Fruit fly (Drosophila melanogaster): ENCODE data around the gene Dys.

The Dys gene

dm6 chr3R:19624482-19624881 is 163.6 kb downstream of the Dys start (continued):
- TF ChIP-seq chinmo (GFP tag; IDR thresholded peaks at IDR 0.05; ENCODE audit: partially characterized antibody) (peak; percentile 75; the same call in 1 of the 4 replicates), CG13894 (tag; optimal IDR thresholded peaks at IDR 0.05) (peak; percentile 59), grn (GFP tag; optimal IDR thresholded peaks at IDR 0.05) (peak; percentile 67), CG10147 (GFP tag; optimal IDR thresholded peaks at IDR 0.05) (peak; percentile 22), CG43689 (GFP tag; IDR thresholded peaks at IDR 0.05) (no peak), gce (GFP tag; IDR thresholded peaks at IDR 0.05) (no peak), sug (tag; optimal IDR thresholded peaks at IDR 0.05) (peak; percentile 68), rib (GFP tag; IDR thresholded peaks at IDR 0.05) (0 out of 2 replicates have a peak, but pooled peaks have one; percentile 21), NFAT (GFP tag; IDR thresholded peaks at IDR 0.05) (0 out of 2 replicates have a peak, but pooled peaks have one; percentile 21), CG32532 (GFP tag; IDR thresholded peaks at IDR 0.05) (peak; percentile 48; the same call in 1 of the 2 replicates), Rfx (GFP tag; IDR thresholded peaks at IDR 0.05) (peak; percentile 51), gro (GFP tag; optimal IDR thresholded peaks at IDR 0.05) (peak; percentile 7)

- TF ChIP-seq Rfx (GFP tag; IDR thresholded peaks at IDR 0.05) (peak; percentile 26; the same call in 1 of the 2 replicates), sqz (GFP tag; optimal IDR thresholded peaks at IDR 0.05) (peak; percentile 6), CG2199 (GFP tag; IDR thresholded peaks at IDR 0.05) (no peak), tup (GFP tag; optimal IDR thresholded peaks at IDR 0.05) (no peak), CG7556 (GFP tag; optimal IDR thresholded peaks at IDR 0.05) (no peak), CG8290 (GFP tag; optimal IDR thresholded peaks at IDR 0.05) (no peak), CG8290 (tag; optimal IDR thresholded peaks at IDR 0.05) (peak in 1 of 2 experiments; percentile 15), Ets97D (GFP tag; optimal IDR thresholded peaks at IDR 0.05) (no peak), CG14667 (GFP tag; IDR thresholded peaks at IDR 0.05) (no peak), CG11504 (tag; optimal IDR thresholded peaks at IDR 0.05) (no peak), Pdp1 (GFP tag; optimal IDR thresholded peaks at IDR 0.05) (peak in 1 of 2 experiments; percentile 51), CG1832 (GFP tag; optimal IDR thresholded peaks at IDR 0.05) (no peak), CG34376 (GFP tag; optimal IDR thresholded peaks at IDR 0.05) (peak; percentile 2), abd-A (tag; optimal IDR thresholded peaks at IDR 0.05) (peak; percentile 20), lov (optimal IDR thresholded peaks at IDR 0.05) (no peak), lov (GFP tag; IDR thresholded peaks at IDR 0.05) (peak; percentile 30; the same call in 1 of the 3 replicates), CG9797 (GFP tag; optimal IDR thresholded peaks at IDR 0.05) (no peak), Blimp-1 (GFP tag; optimal IDR thresholded peaks at IDR 0.05) (no peak), CG16779 (GFP tag; IDR thresholded peaks at IDR 0.05) (no peak), Rx (GFP tag; IDR thresholded peaks at IDR 0.05) (no peak), pum (GFP tag; optimal IDR thresholded peaks at IDR 0.05) (no peak), ara (GFP tag; IDR thresholded peaks at IDR 0.05) (no peak), CG13424 (tag; optimal IDR thresholded peaks at IDR 0.05) (no peak), CG12769 (tag; optimal IDR thresholded peaks at IDR 0.05) (peak; percentile 85), CG13894 (tag; optimal IDR thresholded peaks at IDR 0.05) (peak; percentile 98), CG3838 (GFP tag; optimal IDR thresholded peaks at IDR 0.05) (no peak), CG15011 (GFP tag; optimal IDR thresholded peaks at IDR 0.05) (no peak), Dbx (GFP tag; IDR thresholded peaks at IDR 0.05) (0 out of 3 replicates have a peak, but pooled peaks have one; percentile 20), CG10543 (GFP tag; optimal IDR thresholded peaks at IDR 0.05) (peak; percentile 14), bowl (GFP tag; IDR thresholded peaks at IDR 0.05) (no peak), Hr78 (GFP tag; optimal IDR thresholded peaks at IDR 0.05) (peak in 1 of 2 experiments; percentile 21), Scr (GFP tag; IDR thresholded peaks at IDR 0.05; ENCODE audit: partially characterized antibody) (no peak), vvl (GFP tag; IDR thresholded peaks at IDR 0.05) (peak; percentile 60), gcm (GFP tag; optimal IDR thresholded peaks at IDR 0.05) (peak; percentile 91), CG8478 (optimal IDR thresholded peaks at IDR 0.05) (no peak), CG6175 (GFP tag; IDR thresholded peaks at IDR 0.05) (0 out of 3 replicates have a peak, but pooled peaks have one; percentile 56), Optix (GFP tag; IDR thresholded peaks at IDR 0.05) (no peak), Hsf (GFP tag; optimal IDR thresholded peaks at IDR 0.05) (no peak)
Observed at dm6 chr3R:19625300-19626230, 164.7 kb downstream of the Dys start.
